Worm (Caenorhabditis elegans) whole organism, midembryonic: ENCODE results near the gene skpt-1.

Experiments
- T22C8.4 ChIP-seq: fragments of 200-800 bp; sonication (Bioruptor generic); IDR thresholded peaks from 2 replicates; pipeline ENCODE4 v1.3.6; 2022; ENCODE audit warnings: missing genetic modification characterization, missing compliant biosample characterization
- cog-1 ChIP-seq: sonication (generic microtip); optimal IDR thresholded peaks from 2 replicates; lab custom pipeline; 2016; ENCODE audit warnings: missing genetic modification characterization, missing compliant biosample characterization
- flt-1 ChIP-seq: fragments of 200-800 bp; sonication (Bioruptor generic); IDR thresholded peaks from 2 replicates; pipeline ENCODE4 v1.3.6; 2022; ENCODE audit warnings: missing genetic modification characterization, missing compliant biosample characterization
- klf-2 ChIP-seq: fragments of 200-800 bp; sonication (Bioruptor generic); conservative IDR thresholded peaks from 2 replicates; pipeline ENCODE4 v1.3.6; 2022; ENCODE audit warnings: missing genetic modification reagents, missing genetic modification characterization, missing compliant biosample characterization
- med-1 ChIP-seq: sonication (generic microtip); optimal IDR thresholded peaks from 2 replicates; lab custom pipeline; 2017; ENCODE audit warnings: missing genetic modification characterization, mild to moderate bottlenecking, missing compliant biosample characterization, antibody characterized with exemption, missing genetic modification reagents; ENCODE audit not compliant: insufficient read depth
- ref-1 ChIP-seq: fragments of 200-800 bp; sonication (Bioruptor generic); conservative IDR thresholded peaks from 2 replicates; pipeline ENCODE4 v1.3.6; 2022; ENCODE audit warnings: missing genetic modification reagents, missing genetic modification characterization, missing compliant biosample characterization
- ztf-29 ChIP-seq: fragments of 200-800 bp; sonication (Bioruptor generic); IDR thresholded peaks from 2 replicates; pipeline ENCODE4 v1.3.6; 2022; ENCODE audit warnings: missing genetic modification reagents, missing genetic modification characterization, missing compliant biosample characterization

DNA sequence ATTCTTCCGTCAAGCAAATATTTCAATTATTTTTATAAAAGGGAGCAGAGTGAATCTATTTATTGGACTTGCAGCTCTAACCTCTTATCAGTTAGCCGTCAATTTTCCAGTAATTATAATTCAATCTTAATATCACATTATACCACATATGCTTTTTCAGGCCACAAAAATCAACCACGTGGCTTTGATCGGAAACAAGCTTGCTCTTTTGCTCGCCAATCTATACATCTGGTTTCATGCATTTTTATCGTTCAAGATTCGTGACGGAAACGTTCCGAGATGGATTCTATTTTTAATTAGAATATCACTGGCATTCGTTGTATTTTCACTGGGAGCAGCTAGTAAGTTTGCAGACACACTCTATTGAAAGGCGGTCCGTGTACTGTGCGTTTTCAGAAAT, 41.1 kb downstream of the skpt-1 start:
- TF ChIP-seq T22C8.4 (GFP tag; lab: Robert Waterston, UW) (no peak), klf-2 (GFP tag; lab: Robert Waterston, UW) (no peak), med-1 (GFP tag; lab: Kevin White, UChicago) (no peak), flt-1 (GFP tag; lab: Robert Waterston, UW) (no peak), ztf-29 (GFP tag; lab: Robert Waterston, UW) (no peak), cog-1 (no peak), ref-1 (GFP tag; lab: Robert Waterston, UW) (no peak)
